Fruit fly (Drosophila melanogaster) whole organism, embryonic: ENCODE measurements around the gene eIF3h.

Experiments used
- CG11695 ChIP-seq: fragments of 200-800 bp; sonication (Bioruptor generic); IDR thresholded peaks from 3 replicates; pipeline ENCODE4 v1.3.6; 2022; ENCODE audit warnings: missing biosample characterization, missing genetic modification characterization
- CG3726 ChIP-seq: fragments of 200-800 bp; sonication (Bioruptor generic); IDR thresholded peaks from 3 replicates; pipeline ENCODE4, ENCODE4 v1.3.6; 2022; ENCODE audit warnings: missing biosample characterization, missing genetic modification characterization
- Opbp ChIP-seq: fragments of 200-800 bp; sonication (Bioruptor generic); IDR thresholded peaks from 3 replicates; pipeline ENCODE4 v1.3.6; 2022; ENCODE audit warnings: missing biosample characterization, missing genetic modification characterization; ENCODE audit not compliant: partially characterized antibody
- cas ChIP-seq: fragments of 200-800 bp; sonication (Bioruptor generic); IDR thresholded peaks from 2 replicates; pipeline ENCODE4 v1.3.6; 2022; ENCODE audit warnings: missing biosample characterization, missing genetic modification characterization
- fru ChIP-seq: fragments of >200 bp; optimal IDR thresholded peaks from 2 replicates; lab custom pipeline; 2017
- gsb-n ChIP-seq: fragments of 200-800 bp; sonication (Bioruptor generic); optimal IDR thresholded peaks from 3 replicates; lab custom pipeline; 2018; ENCODE audit warnings: missing biosample characterization, mild to moderate bottlenecking, missing genetic modification characterization
- insv ChIP-seq, 2 experiments: fragments of 200-800 bp; sonication (Bioruptor generic); optimal IDR thresholded peaks; 3 replicates each; lab custom pipeline; 2016 to 2018; ENCODE audit warnings: missing biosample characterization in 2 of 2, missing genetic modification characterization in 2 of 2

- TF ChIP-seq Opbp (GFP tag; lab: Robert Waterston, UW) (no peak), gsb-n (tag; lab: Kevin White, UChicago) (no peak), fru (lab: Kevin White, UChicago) (no peak), cas (GFP tag; lab: Robert Waterston, UW) (no peak), CG11695 (GFP tag; lab: Robert Waterston, UW) (no peak), insv (GFP tag; optimal IDR thresholded peaks at IDR 0.05; lab: Kevin White, UChicago) (no peak), CG3726 (no peak)
Observed at dm6 chr2L:5025557-5025956, 27.3 kb downstream of the eIF3h start.
